Worm (Caenorhabditis elegans) whole organism, L4 larva: Measurements from ENCODE around the gene hum-2.

Source experiments
- D1046.2 ChIP-seq: fragments of 200-800 bp; sonication (Bioruptor generic); IDR thresholded peaks from 2 replicates; pipeline ENCODE4 v1.3.6; 2022; ENCODE audit warnings: missing genetic modification characterization, missing compliant biosample characterization
- ama-1 ChIP-seq: fragments of 150-350 bp; optimal IDR thresholded peaks from 2 replicates; lab custom pipeline; 2014; ENCODE audit warnings: inconsistent platforms, mixed read lengths
- ceh-32 ChIP-seq: sonication (generic microtip); optimal IDR thresholded peaks from 2 replicates; lab custom pipeline; 2016; ENCODE audit warnings: mild to moderate bottlenecking, missing genetic modification characterization, missing compliant biosample characterization; ENCODE audit not compliant: poor library complexity
- daf-12 ChIP-seq: fragments of 150-350 bp; optimal IDR thresholded peaks from 2 replicates; lab custom pipeline; 2014; ENCODE audit warnings: missing biosample characterization, missing genetic modification reagents, missing genetic modification characterization
- dmd-8 ChIP-seq: fragments of 200-800 bp; sonication (Bioruptor generic); IDR thresholded peaks from 2 replicates; pipeline ENCODE4 v1.3.6; 2022; ENCODE audit warnings: missing genetic modification characterization, missing compliant biosample characterization
- fos-1 ChIP-seq: fragments of 150-350 bp; optimal IDR thresholded peaks from 2 replicates; lab custom pipeline; 2014; ENCODE audit warnings: missing biosample characterization, missing genetic modification characterization
- lir-3 ChIP-seq: sonication (generic microtip); optimal IDR thresholded peaks from 2 replicates; lab custom pipeline; 2016; ENCODE audit warnings: mild to moderate bottlenecking, missing genetic modification characterization, missing compliant biosample characterization
- lsy-2 ChIP-seq, 2 experiments: fragments of 150-350 bp in 1 of 2; sonication (generic microtip) in 1 of 2; optimal IDR thresholded peaks; 2 replicates each; lab custom pipeline; 2014 to 2017; ENCODE audit warnings: missing biosample characterization in 2 of 2, missing genetic modification characterization in 2 of 2
- nhr-76 ChIP-seq: fragments of 150-350 bp; optimal IDR thresholded peaks from 2 replicates; lab custom pipeline; 2014; ENCODE audit warnings: missing biosample characterization, missing genetic modification characterization
- snpc-4 ChIP-seq: fragments of 150-350 bp; optimal IDR thresholded peaks from 2 replicates; lab custom pipeline; 2014; ENCODE audit warnings: missing biosample characterization, missing genetic modification characterization
- unc-130 ChIP-seq: sonication (generic microtip); optimal IDR thresholded peaks from 2 replicates; lab custom pipeline; 2016; ENCODE audit warnings: missing genetic modification reagents, missing genetic modification characterization, missing compliant biosample characterization
- unc-62 ChIP-seq, 3 experiments: fragments of 150-350 bp in 1 of 3; sonication (generic microtip); optimal IDR thresholded peaks in 2 of 3; peaks in 1 of 3; 1 replicate in 1 of 3; 2 replicates in 2 of 3; lab custom pipeline; 2014 to 2017; ENCODE audit warnings: missing biosample characterization in 3 of 3, missing genetic modification characterization in 3 of 3, missing genetic modification reagents in 3 of 3, missing genotype in 1 of 3
- ztf-11 ChIP-seq: fragments of 150-350 bp; optimal IDR thresholded peaks from 2 replicates; lab custom pipeline; 2014; ENCODE audit warnings: missing biosample characterization, missing genetic modification characterization

ce11 chrV:9359674-9360073 lies 26.3 kb upstream of the hum-2 start, which contains the start of gene gpa-3:
- TF ChIP-seq lsy-2 (tag; optimal IDR thresholded peaks at IDR 0.05; lab: Kevin White, UChicago) (no peak), ztf-11 (tag; lab: Kevin White, UChicago) (no peak), dmd-8 (GFP tag; lab: Robert Waterston, UW) (no peak), nhr-76 (no peak), unc-130 (no peak), fos-1 (tag; lab: Kevin White, UChicago) (no peak), ceh-32 (tag; lab: Kevin White, UChicago) (no peak), snpc-4 (no peak), ama-1 (no peak), D1046.2 (no peak), unc-62 (GFP tag; optimal IDR thresholded peaks at IDR 0.05 in 1 of 2; lab: Kevin White, UChicago) (peak in 1 of 2 experiments; percentile 68), unc-62 (tag; optimal IDR thresholded peaks at IDR 0.05; lab: Kevin White, UChicago) (no peak), daf-12 (tag; lab: Kevin White, UChicago) (no peak), lir-3 (tag; lab: Kevin White, UChicago) (no peak)
